Fruit fly (Drosophila melanogaster) whole organism, embryonic: Measurements from ENCODE around the gene Oatp74D.

ENCODE experiments used
- BEAF-32 ChIP-seq: fragments of 200-800 bp; sonication (Bioruptor generic); optimal IDR thresholded peaks from 3 replicates; lab custom pipeline; 2017; ENCODE audit warnings: missing biosample characterization, missing genetic modification characterization, mild to moderate bottlenecking, moderate library complexity, missing genetic modification reagents
- CG10959 ChIP-seq: fragments of 200-800 bp; sonication (Bioruptor generic); IDR thresholded peaks from 2 replicates; pipeline ENCODE4 v1.3.6; 2022; ENCODE audit warnings: missing biosample characterization, missing genetic modification characterization
- CG11696 ChIP-seq: fragments of 200-800 bp; sonication (Bioruptor generic); IDR thresholded peaks from 2 replicates; pipeline ENCODE4 v1.3.6; 2022; ENCODE audit warnings: missing biosample characterization, missing genetic modification characterization
- CG12071 ChIP-seq: fragments of 200-800 bp; sonication (Bioruptor generic); optimal IDR thresholded peaks from 3 replicates; lab custom pipeline; 2018; ENCODE audit warnings: missing biosample characterization, mild to moderate bottlenecking, missing genetic modification characterization
- CG14860 ChIP-seq: fragments of 200-800 bp; sonication (Bioruptor generic); IDR thresholded peaks from 3 replicates; pipeline ENCODE4 v1.3.6; 2022; ENCODE audit warnings: missing biosample characterization, missing genetic modification characterization; ENCODE audit not compliant: partially characterized antibody
- CG1529 ChIP-seq: fragments of 200-800 bp; sonication (Bioruptor generic); optimal IDR thresholded peaks from 3 replicates; lab custom pipeline; 2018; ENCODE audit warnings: missing biosample characterization, missing genetic modification characterization
- CG1602 ChIP-seq: fragments of 200-800 bp; sonication (Bioruptor generic); optimal IDR thresholded peaks from 3 replicates; lab custom pipeline; 2016; ENCODE audit warnings: missing biosample characterization, missing genetic modification characterization
- CG17328 ChIP-seq: fragments of 200-800 bp; sonication (Bioruptor generic); IDR thresholded peaks from 2 replicates; pipeline ENCODE4 v1.3.6; 2022; ENCODE audit warnings: missing biosample characterization, missing genetic modification characterization
- CG17359 ChIP-seq: fragments of 200-800 bp; sonication (Bioruptor generic); optimal IDR thresholded peaks from 3 replicates; lab custom pipeline; 2018; ENCODE audit warnings: missing biosample characterization, mild to moderate bottlenecking, missing genetic modification characterization, moderate library complexity
- CG17912 ChIP-seq: fragments of 200-800 bp; sonication (Bioruptor generic); optimal IDR thresholded peaks from 2 replicates; lab custom pipeline; 2018; ENCODE audit warnings: missing biosample characterization, mild to moderate bottlenecking, missing genetic modification characterization
- CG1792 ChIP-seq: fragments of 200-800 bp; sonication (Bioruptor generic); optimal IDR thresholded peaks from 2 replicates; lab custom pipeline; 2016; ENCODE audit warnings: missing biosample characterization, missing genetic modification characterization
- CG18599 ChIP-seq: fragments of 200-800 bp; sonication (Bioruptor generic); optimal IDR thresholded peaks from 3 replicates; lab custom pipeline; 2017; ENCODE audit warnings: missing biosample characterization, missing genetic modification characterization, mild to moderate bottlenecking, moderate library complexity, missing genetic modification reagents
- CG2129 ChIP-seq: fragments of 200-800 bp; sonication (Bioruptor generic); IDR thresholded peaks from 2 replicates; pipeline ENCODE4 v1.3.6; 2022; ENCODE audit warnings: missing biosample characterization, missing genetic modification characterization; ENCODE audit not compliant: partially characterized antibody
- CG31388 ChIP-seq: fragments of 200-800 bp; sonication (Bioruptor generic); optimal IDR thresholded peaks from 2 replicates; lab custom pipeline; 2016; ENCODE audit warnings: missing biosample characterization, missing genetic modification characterization
- CG34376 ChIP-seq: fragments of 200-800 bp; sonication (Bioruptor generic); optimal IDR thresholded peaks from 2 replicates; lab custom pipeline; 2018; ENCODE audit warnings: missing biosample characterization, mild to moderate bottlenecking, missing genetic modification characterization
- CG7987 ChIP-seq: fragments of 200-800 bp; sonication (Bioruptor generic); optimal IDR thresholded peaks from 2 replicates; lab custom pipeline; 2018; ENCODE audit warnings: missing biosample characterization, mild to moderate bottlenecking, missing genetic modification characterization, moderate library complexity
- CG9876 ChIP-seq: fragments of 200-800 bp; sonication (Bioruptor generic); optimal IDR thresholded peaks from 2 replicates; lab custom pipeline; 2016; ENCODE audit warnings: missing biosample characterization, missing genetic modification characterization
- Camta ChIP-seq: fragments of 200-800 bp; sonication (Bioruptor generic); optimal IDR thresholded peaks from 2 replicates; lab custom pipeline; 2016; ENCODE audit warnings: missing biosample characterization, missing genetic modification characterization
- Max ChIP-seq: fragments of 200-800 bp; sonication (Bioruptor generic); optimal IDR thresholded peaks from 2 replicates; lab custom pipeline; 2016; ENCODE audit warnings: missing biosample characterization, mild to moderate bottlenecking, missing genetic modification characterization
- Med ChIP-seq: fragments of 200-800 bp; sonication (Bioruptor generic); peaks from one replicate; lab custom pipeline; 2016; ENCODE audit warnings: missing biosample characterization, missing genetic modification characterization, mild to moderate bottlenecking, inconsistent platforms, moderate library complexity
- Mes4 ChIP-seq: fragments of 200-800 bp; sonication (Bioruptor generic); optimal IDR thresholded peaks from 2 replicates; lab custom pipeline; 2016; ENCODE audit warnings: missing biosample characterization, missing genetic modification characterization
- Ptx1 ChIP-seq: fragments of 200-800 bp; sonication (Bioruptor generic); IDR thresholded peaks from 2 replicates; pipeline ENCODE4 v1.3.6; 2022; ENCODE audit warnings: missing biosample characterization, missing genetic modification characterization
- Rx ChIP-seq: fragments of 200-800 bp; sonication (Bioruptor generic); IDR thresholded peaks from 2 replicates; pipeline ENCODE4 v1.3.6; 2022; ENCODE audit warnings: missing biosample characterization, missing genetic modification characterization
- Xbp1 ChIP-seq: fragments of 200-800 bp; sonication (Bioruptor generic); optimal IDR thresholded peaks from 3 replicates; lab custom pipeline; 2016; ENCODE audit warnings: missing biosample characterization, mild to moderate bottlenecking, missing genetic modification characterization
- ab ChIP-seq: fragments of 200-800 bp; sonication (Bioruptor generic); optimal IDR thresholded peaks from 2 replicates; lab custom pipeline; 2016; ENCODE audit warnings: missing biosample characterization, missing genetic modification characterization
- az2 ChIP-seq: fragments of 200-800 bp; sonication (Bioruptor generic); optimal IDR thresholded peaks from 3 replicates; lab custom pipeline; 2016; ENCODE audit warnings: missing biosample characterization, missing genetic modification characterization
- br ChIP-seq: fragments of >200 bp; optimal IDR thresholded peaks from 2 replicates; lab custom pipeline; 2017
- cg ChIP-seq: fragments of 200-800 bp; sonication (Bioruptor generic); optimal IDR thresholded peaks from 3 replicates; lab custom pipeline; 2019; ENCODE audit warnings: missing biosample characterization, mild to moderate bottlenecking, missing genetic modification characterization, moderate library complexity
- cwo ChIP-seq: fragments of 200-800 bp; sonication (Bioruptor generic); optimal IDR thresholded peaks from 3 replicates; lab custom pipeline; 2017; ENCODE audit warnings: missing biosample characterization, missing genetic modification characterization, mild to moderate bottlenecking, moderate library complexity, missing genetic modification reagents
- danr ChIP-seq: fragments of 200-800 bp; sonication (Bioruptor generic); IDR thresholded peaks from 2 replicates; pipeline ENCODE4 v1.3.6; 2022; ENCODE audit warnings: missing biosample characterization, missing genetic modification characterization
- ems ChIP-seq: fragments of 200-800 bp; sonication (Bioruptor generic); optimal IDR thresholded peaks from 3 replicates; lab custom pipeline; 2016; ENCODE audit warnings: missing biosample characterization, missing genetic modification characterization
- eve ChIP-seq, 2 experiments: fragments of >200 bp; optimal IDR thresholded peaks; 2 replicates each; lab custom pipeline; 2017; ENCODE audit warnings: missing biosample characterization in 2 of 2, missing genetic modification characterization in 2 of 2
- gsb ChIP-seq: fragments of 200-800 bp; sonication (Bioruptor generic); IDR thresholded peaks from 2 replicates; pipeline ENCODE4 v1.3.6; 2022; ENCODE audit warnings: missing biosample characterization, missing genetic modification characterization
- gt ChIP-seq: fragments of 200-800 bp; sonication (Bioruptor generic); IDR thresholded peaks from 2 replicates; pipeline ENCODE4 v1.3.6; 2022; ENCODE audit warnings: missing biosample characterization, missing genetic modification characterization
- jigr1 ChIP-seq: fragments of 200-800 bp; sonication (Bioruptor generic); IDR thresholded peaks from 3 replicates; pipeline ENCODE4 v1.3.6; 2022; ENCODE audit warnings: missing biosample characterization, missing genetic modification characterization
- klu ChIP-seq: fragments of 200-800 bp; sonication (Bioruptor generic); IDR thresholded peaks from 2 replicates; pipeline ENCODE4 v1.3.6; 2022; ENCODE audit warnings: missing biosample characterization, missing genetic modification characterization
- lilli ChIP-seq: fragments of 200-800 bp; sonication (Bioruptor generic); optimal IDR thresholded peaks from 3 replicates; lab custom pipeline; 2016; ENCODE audit warnings: missing biosample characterization, missing genetic modification characterization
- nerfin-2 ChIP-seq: fragments of 200-800 bp; sonication (Bioruptor generic); IDR thresholded peaks from 2 replicates; pipeline ENCODE4 v1.3.6; 2022; ENCODE audit warnings: missing biosample characterization, missing genetic modification characterization; ENCODE audit not compliant: partially characterized antibody
- pan ChIP-seq, 4 experiments: fragments of >200 bp in 3 of 4; fragments of 200-800 bp in 1 of 4; sonication (Bioruptor generic) in 1 of 4; optimal IDR thresholded peaks in 3 of 4; IDR thresholded peaks in 1 of 4; 2 replicates each; pipeline versions ENCODE4 v1.3.6 to Lab custom; 2017 to 2022; ENCODE audit warnings: missing biosample characterization in 2 of 4, missing genetic modification characterization in 2 of 4, mixed read lengths in 1 of 4
- phol ChIP-seq: fragments of 200-800 bp; sonication (Bioruptor generic); optimal IDR thresholded peaks from 3 replicates; lab custom pipeline; 2018; ENCODE audit warnings: missing biosample characterization, mild to moderate bottlenecking, missing genetic modification characterization, moderate library complexity
- pita ChIP-seq: fragments of 200-800 bp; sonication (Bioruptor generic); optimal IDR thresholded peaks from 2 replicates; lab custom pipeline; 2017; ENCODE audit warnings: missing biosample characterization, mild to moderate bottlenecking, missing genetic modification characterization
- rib ChIP-seq: fragments of 200-800 bp; sonication (Bioruptor generic); IDR thresholded peaks from 2 replicates; pipeline ENCODE4 v1.3.6; 2022; ENCODE audit warnings: missing biosample characterization, missing genetic modification characterization
- row ChIP-seq: fragments of 200-800 bp; sonication (Bioruptor generic); IDR thresholded peaks from 3 replicates; pipeline ENCODE4 v1.3.6; 2022; ENCODE audit warnings: missing biosample characterization, missing genetic modification characterization
- run ChIP-seq: fragments of 200-800 bp; sonication (Bioruptor generic); optimal IDR thresholded peaks from 3 replicates; lab custom pipeline; 2018; ENCODE audit warnings: missing biosample characterization, mild to moderate bottlenecking, missing genetic modification characterization
- sqz ChIP-seq: fragments of 200-800 bp; sonication (Bioruptor generic); optimal IDR thresholded peaks from 3 replicates; lab custom pipeline; 2018; ENCODE audit warnings: missing biosample characterization, mild to moderate bottlenecking, missing genetic modification characterization
- ssp ChIP-seq: fragments of 200-800 bp; sonication (Bioruptor generic); IDR thresholded peaks from 2 replicates; pipeline ENCODE4 v1.3.6; 2022; ENCODE audit warnings: missing biosample characterization, missing genetic modification characterization
- stc ChIP-seq: fragments of 200-800 bp; sonication (Bioruptor generic); IDR thresholded peaks from 2 replicates; pipeline ENCODE4 v1.3.6; 2022; ENCODE audit warnings: missing biosample characterization, missing genetic modification characterization
- vfl ChIP-seq: fragments of 200-800 bp; sonication (Bioruptor generic); optimal IDR thresholded peaks from 2 replicates; lab custom pipeline; 2016; ENCODE audit warnings: missing biosample characterization, missing genetic modification characterization
- wek ChIP-seq: fragments of 200-800 bp; sonication (Bioruptor generic); optimal IDR thresholded peaks from 3 replicates; lab custom pipeline; 2018; ENCODE audit warnings: missing biosample characterization, mild to moderate bottlenecking, missing genetic modification characterization, moderate library complexity

Gene Oatp74D

dm6 chr3L:17513893-17514616 is 27.1 kb downstream of the Oatp74D start, which contains the start of the genes U4-U6-60K and CG7564 (continued):
- peak; percentile 61 for TF ChIP-seq Max (GFP tag; lab: Kevin White, UChicago)
- TF ChIP-seq pita = no peak
- peak; percentile 53; the same call in 1 of the 2 replicates for TF ChIP-seq Ptx1 (GFP tag; lab: Robert Waterston, UW)
- TF ChIP-seq br = no peak
- no peak for TF ChIP-seq sqz
- no peak for TF ChIP-seq gt (GFP tag; lab: Robert Waterston, UW)
- no peak for TF ChIP-seq ab (GFP tag; lab: Kevin White, UChicago)
- peak; percentile 61 for TF ChIP-seq CG1602
- no peak for TF ChIP-seq wek (GFP tag; lab: Kevin White, UChicago)
- TF ChIP-seq CG12071 (GFP tag; lab: Kevin White, UChicago) = no peak
- TF ChIP-seq klu (GFP tag; lab: Robert Waterston, UW) = peak; percentile 48; the same call in 1 of the 2 replicates
- no peak for TF ChIP-seq pan (optimal IDR thresholded peaks at IDR 0.05; lab: Kevin White, UChicago)
- no peak for TF ChIP-seq pan (GFP tag; optimal IDR thresholded peaks at IDR 0.05 in 1 of 2, IDR thresholded peaks at IDR 0.05 in 1 of 2)
- peak; percentile 99 for TF ChIP-seq BEAF-32 (GFP tag; lab: Kevin White, UChicago)
- no peak for TF ChIP-seq CG10959 (GFP tag; lab: Robert Waterston, UW)
- peak; percentile 46 for TF ChIP-seq CG34376 (GFP tag; lab: Kevin White, UChicago)
- TF ChIP-seq CG18599 (GFP tag; lab: Kevin White, UChicago) = peak; percentile 63
- no peak; the same call in 1 of the 2 replicates for TF ChIP-seq CG17328 (GFP tag; lab: Robert Waterston, UW)
- TF ChIP-seq Med = peak; percentile 81
- TF ChIP-seq CG2129 (GFP tag; lab: Robert Waterston, UW) = peak; percentile 78
- peak; percentile 57 for TF ChIP-seq vfl (GFP tag; lab: Kevin White, UChicago)
- TF ChIP-seq CG31388 = no peak
- peak; percentile 96 for TF ChIP-seq nerfin-2
- peak; percentile 95 for TF ChIP-seq CG14860 (GFP tag; lab: Robert Waterston, UW)
- no peak for TF ChIP-seq run (tag; lab: Kevin White, UChicago)
- peak; percentile 43 for TF ChIP-seq az2 (GFP tag; lab: Kevin White, UChicago)
- TF ChIP-seq ssp = peak; percentile 54
- TF ChIP-seq Rx = no peak; the same call in 1 of the 2 replicates
- TF ChIP-seq CG1529 = no peak
- TF ChIP-seq gsb (GFP tag; lab: Robert Waterston, UW) = no peak
- no peak for TF ChIP-seq CG7987 (GFP tag; lab: Kevin White, UChicago)
- peak; percentile 52 for TF ChIP-seq CG17912 (GFP tag; lab: Kevin White, UChicago)
- peak; percentile 9 for TF ChIP-seq CG17359
- TF ChIP-seq stc (GFP tag; lab: Robert Waterston, UW) = no peak
- TF ChIP-seq CG11696 (GFP tag; lab: Robert Waterston, UW) = no peak
- TF ChIP-seq lilli (GFP tag; lab: Kevin White, UChicago) = peak; percentile 63
- TF ChIP-seq danr (GFP tag; lab: Robert Waterston, UW) = no peak
- TF ChIP-seq eve (GFP tag; optimal IDR thresholded peaks at IDR 0.05; lab: Kevin White, UChicago) = no peak
- peak; percentile 79 for TF ChIP-seq phol
- peak; percentile 77 for TF ChIP-seq Xbp1 (GFP tag; lab: Kevin White, UChicago)
- no peak for TF ChIP-seq cg (GFP tag; lab: Kevin White, UChicago)
- peak; percentile 91 for TF ChIP-seq row (GFP tag; lab: Robert Waterston, UW)
- no peak for TF ChIP-seq rib
- TF ChIP-seq ems (GFP tag; lab: Kevin White, UChicago) = peak; percentile 50
- no peak for TF ChIP-seq cwo (GFP tag; lab: Kevin White, UChicago)
- peak; percentile 24; the same call in 1 of the 3 replicates for TF ChIP-seq jigr1
- TF ChIP-seq Mes4 (GFP tag; lab: Kevin White, UChicago) = no peak
- peak; percentile 52 for TF ChIP-seq Camta
- TF ChIP-seq CG9876 (GFP tag; lab: Kevin White, UChicago) = peak; percentile 2
- TF ChIP-seq CG1792 (GFP tag; lab: Kevin White, UChicago) = peak; percentile 45
